Worm (Caenorhabditis elegans): ENCODE results near the gene ocr-2.

ocr-2 gene

ce11 chrIV:8241312-8241833, 21.5 kb upstream of the ocr-2 start:
- TF ChIP-seq him-1 (tag; optimal IDR thresholded peaks at IDR 0.05), result no peak
- TF ChIP-seq dao-5 (tag; optimal IDR thresholded peaks at IDR 0.05), result no peak
- no peak for TF ChIP-seq W03F9.2 (tag; optimal IDR thresholded peaks at IDR 0.05)

ce11 chrIV:8239584-8239983, 19.7 kb upstream of the ocr-2 start:
- TF ChIP-seq W03F9.2 (tag; optimal IDR thresholded peaks at IDR 0.05) (no peak), dao-5 (tag; optimal IDR thresholded peaks at IDR 0.05) (no peak), him-1 (tag; optimal IDR thresholded peaks at IDR 0.05) (no peak)

ce11 chrIV:8236502-8236901, 16.6 kb upstream of the ocr-2 start, which contains the start of gene nhr-66:
Gene nhr-66 (minus strand): TSS chrIV:8236602.
- no peak for TF ChIP-seq W03F9.2 (tag; optimal IDR thresholded peaks at IDR 0.05)
- TF ChIP-seq him-1 (tag; optimal IDR thresholded peaks at IDR 0.05), result no peak
- TF ChIP-seq dao-5 (tag; optimal IDR thresholded peaks at IDR 0.05), result no peak

- no peak for TF ChIP-seq him-1 (tag; optimal IDR thresholded peaks at IDR 0.05)
Observed at ce11 chrIV:8235114-8235686, 15.3 kb upstream of the ocr-2 start.

- TF ChIP-seq W03F9.2 (tag; optimal IDR thresholded peaks at IDR 0.05) (no peak), dao-5 (tag; optimal IDR thresholded peaks at IDR 0.05) (no peak), him-1 (tag; optimal IDR thresholded peaks at IDR 0.05) (no peak)
Observed at ce11 chrIV:8234088-8234496, 14.2 kb upstream of the ocr-2 start.

- TF ChIP-seq him-1 (tag; optimal IDR thresholded peaks at IDR 0.05), result no peak
- TF ChIP-seq dao-5 (tag; optimal IDR thresholded peaks at IDR 0.05), result no peak
Observed at ce11 chrIV:8233268-8233667, 13.4 kb upstream of the ocr-2 start.

ce11 chrIV:8232428-8232827, 12.5 kb upstream of the ocr-2 start:
- TF ChIP-seq him-1 (tag; optimal IDR thresholded peaks at IDR 0.05) (no peak), dao-5 (tag; optimal IDR thresholded peaks at IDR 0.05) (no peak), W03F9.2 (tag; optimal IDR thresholded peaks at IDR 0.05) (no peak)

- no peak for TF ChIP-seq dao-5 (tag; optimal IDR thresholded peaks at IDR 0.05)
- TF ChIP-seq W03F9.2 (tag; optimal IDR thresholded peaks at IDR 0.05), result no peak
- no peak for TF ChIP-seq him-1 (tag; optimal IDR thresholded peaks at IDR 0.05)
Observed at ce11 chrIV:8229523-8229922, 9.6 kb upstream of the ocr-2 start.

- TF ChIP-seq dao-5 (tag; optimal IDR thresholded peaks at IDR 0.05) (no peak), him-1 (tag; optimal IDR thresholded peaks at IDR 0.05) (no peak), W03F9.2 (tag; optimal IDR thresholded peaks at IDR 0.05) (no peak)
Observed at ce11 chrIV:8226474-8226873, 6.6 kb upstream of the ocr-2 start.

- no peak for TF ChIP-seq him-1 (tag; optimal IDR thresholded peaks at IDR 0.05)
- no peak for TF ChIP-seq W03F9.2 (tag; optimal IDR thresholded peaks at IDR 0.05)
- TF ChIP-seq dao-5 (tag; optimal IDR thresholded peaks at IDR 0.05), result no peak
Observed at ce11 chrIV:8225357-8225756, 5.5 kb upstream of the ocr-2 start, which contains the start of gene serp-1.2. Gene serp-1.2 (plus strand): TSS chrIV:8225674.

- TF ChIP-seq dao-5 (tag; optimal IDR thresholded peaks at IDR 0.05) (no peak), W03F9.2 (tag; optimal IDR thresholded peaks at IDR 0.05) (no peak), him-1 (tag; optimal IDR thresholded peaks at IDR 0.05) (no peak)
Observed at ce11 chrIV:8223055-8223454, 3.2 kb upstream of the ocr-2 start.

ce11 chrIV:8221946-8222345, 2.1 kb upstream of the ocr-2 start, which contains the start of gene gpx-6:
Gene gpx-6 (plus strand): TSS chrIV:8222202.
- TF ChIP-seq W03F9.2 (tag; optimal IDR thresholded peaks at IDR 0.05), result no peak
- no peak for TF ChIP-seq dao-5 (tag; optimal IDR thresholded peaks at IDR 0.05)
- TF ChIP-seq him-1 (tag; optimal IDR thresholded peaks at IDR 0.05), result no peak

- TF ChIP-seq him-1 (tag; optimal IDR thresholded peaks at IDR 0.05), result no peak
- no peak for TF ChIP-seq dao-5 (tag; optimal IDR thresholded peaks at IDR 0.05)
- TF ChIP-seq W03F9.2 (tag; optimal IDR thresholded peaks at IDR 0.05), result no peak
Observed at ce11 chrIV:8211747-8212146, 8.1 kb downstream of the ocr-2 start, which contains the start of gene C07G1.7. Gene C07G1.7 (minus strand): TSS chrIV:8211847.

- TF ChIP-seq W03F9.2 (tag; optimal IDR thresholded peaks at IDR 0.05) (no peak), dao-5 (tag; optimal IDR thresholded peaks at IDR 0.05) (no peak), him-1 (tag; optimal IDR thresholded peaks at IDR 0.05) (no peak)
Observed at ce11 chrIV:8210300-8210699, 9.6 kb downstream of the ocr-2 start, which contains the start of gene C07G1.6. Gene C07G1.6 (minus strand): TSS chrIV:8210400.

- no peak for TF ChIP-seq him-1 (tag; optimal IDR thresholded peaks at IDR 0.05)
- TF ChIP-seq dao-5 (tag; optimal IDR thresholded peaks at IDR 0.05), result no peak
- TF ChIP-seq W03F9.2 (tag; optimal IDR thresholded peaks at IDR 0.05), result no peak
Observed at ce11 chrIV:8208855-8209254, 11.0 kb downstream of the ocr-2 start.

Measured in whole organism, L4/young adult.